Worm (Caenorhabditis elegans) whole organism, young adult: ENCODE results near the gene F43C1.5.
A peak's percentile ranks its signal among the peaks of the same experiment; 100 is the strongest.

Experiments
- B0019.2 ChIP-seq: fragments of 200-800 bp; sonication (Bioruptor generic); conservative IDR thresholded peaks from 2 replicates; pipeline ENCODE4 v1.3.6; 2022; ENCODE audit warnings: missing genetic modification reagents, missing genetic modification characterization, missing compliant biosample characterization
- B0336.3 ChIP-seq: fragments of 200-800 bp; sonication (Bioruptor generic); IDR thresholded peaks from 2 replicates; pipeline ENCODE4 v1.3.6; 2022; ENCODE audit warnings: missing genetic modification characterization, missing compliant biosample characterization
- C17E4.6 ChIP-seq: fragments of 200-800 bp; sonication (Bioruptor generic); IDR thresholded peaks from 2 replicates; pipeline ENCODE4 v1.3.6; 2022; ENCODE audit warnings: missing genetic modification reagents, missing genetic modification characterization, missing compliant biosample characterization
- F33H1.4 ChIP-seq: fragments of 200-800 bp; sonication (Bioruptor generic); IDR thresholded peaks from 2 replicates; pipeline ENCODE4 v1.3.6; 2022; ENCODE audit warnings: missing genetic modification reagents, missing genetic modification characterization, missing compliant biosample characterization
- F52B5.7 ChIP-seq: sonication (generic microtip); optimal IDR thresholded peaks from 2 replicates; lab custom pipeline; 2016; ENCODE audit warnings: mild to moderate bottlenecking, missing genetic modification characterization, missing compliant biosample characterization
- F57A8.1 ChIP-seq: fragments of 200-800 bp; sonication (Bioruptor generic); optimal IDR thresholded peaks from 2 replicates; lab custom pipeline; 2018; ENCODE audit warnings: mild to moderate bottlenecking, missing genetic modification characterization, moderate library complexity, missing compliant biosample characterization
- K11D2.4 ChIP-seq: fragments of 200-800 bp; sonication (Bioruptor generic); IDR thresholded peaks from 2 replicates; pipeline ENCODE4 v1.3.6; 2022; ENCODE audit warnings: missing genetic modification reagents, missing genetic modification characterization, missing compliant biosample characterization
- T07F8.4 ChIP-seq: sonication (generic microtip); optimal IDR thresholded peaks from 2 replicates; lab custom pipeline; 2016; ENCODE audit warnings: mild to moderate bottlenecking, missing genetic modification characterization, moderate library complexity, missing compliant biosample characterization
- Y53F4B.3 ChIP-seq: fragments of 200-800 bp; sonication (Bioruptor generic); IDR thresholded peaks from 2 replicates; pipeline ENCODE4 v1.3.6; 2022; ENCODE audit warnings: missing genetic modification reagents, missing genetic modification characterization, missing compliant biosample characterization
- Y53G8AR.9 ChIP-seq: fragments of 200-800 bp; sonication (Bioruptor generic); conservative IDR thresholded peaks from 2 replicates; pipeline ENCODE4 v1.3.6; 2022; ENCODE audit warnings: missing genetic modification reagents, missing genetic modification characterization, missing compliant biosample characterization
- ama-1 ChIP-seq, 3 experiments: fragments of 150-350 bp in 1 of 3; sonication (generic microtip) in 2 of 3; optimal IDR thresholded peaks; 2 replicates each; lab custom pipeline; 2014 to 2018; ENCODE audit warnings: missing biosample characterization in 2 of 3, missing genetic modification characterization in 2 of 3, missing genetic modification reagents in 2 of 3
- athp-1 ChIP-seq: sonication (generic microtip); optimal IDR thresholded peaks from 2 replicates; lab custom pipeline; 2017; ENCODE audit warnings: mild to moderate bottlenecking, missing genetic modification characterization, missing compliant biosample characterization
- attf-5 ChIP-seq: fragments of 200-800 bp; sonication (Bioruptor generic); optimal IDR thresholded peaks from 2 replicates; lab custom pipeline; 2018; ENCODE audit warnings: mild to moderate bottlenecking, missing genetic modification characterization, missing compliant biosample characterization
- bed-1 ChIP-seq: fragments of 200-800 bp; sonication (Bioruptor generic); IDR thresholded peaks from 2 replicates; pipeline ENCODE4 v1.3.6; 2022; ENCODE audit warnings: missing genetic modification reagents, missing genetic modification characterization, missing compliant biosample characterization
- bed-2 ChIP-seq: fragments of 200-800 bp; sonication (Bioruptor generic); IDR thresholded peaks from 2 replicates; pipeline ENCODE4 v1.3.6; 2022; ENCODE audit warnings: missing genetic modification reagents, missing genetic modification characterization, missing compliant biosample characterization
- cebp-1 ChIP-seq, 2 experiments: fragments of 200-800 bp in 1 of 2; sonication (Bioruptor generic) in 1 of 2; sonication (generic microtip) in 1 of 2; IDR thresholded peaks in 1 of 2; optimal IDR thresholded peaks in 1 of 2; 2 replicates each; pipeline versions ENCODE4 v1.3.6 to Lab custom; 2017 to 2022; ENCODE audit warnings: missing compliant biosample characterization in 2 of 2, missing genetic modification characterization in 2 of 2, mild to moderate bottlenecking in 1 of 2, missing genetic modification reagents in 1 of 2, moderate library complexity in 1 of 2
- chd-7 ChIP-seq: sonication (generic microtip); optimal IDR thresholded peaks from 2 replicates; lab custom pipeline; 2016; ENCODE audit warnings: mild to moderate bottlenecking, missing genetic modification characterization, moderate library complexity, missing compliant biosample characterization
- die-1 ChIP-seq: sonication (generic microtip); optimal IDR thresholded peaks from 2 replicates; lab custom pipeline; 2016; ENCODE audit warnings: missing genotype, mild to moderate bottlenecking, missing genetic modification characterization, missing compliant biosample characterization
- dox-1 ChIP-seq: fragments of 200-800 bp; sonication (Bioruptor generic); IDR thresholded peaks from 2 replicates; pipeline ENCODE4 v1.3.6; 2022; ENCODE audit warnings: missing genetic modification reagents, missing genetic modification characterization, missing compliant biosample characterization
- dpl-1 ChIP-seq: fragments of 150-350 bp; optimal IDR thresholded peaks from 2 replicates; lab custom pipeline; 2014; ENCODE audit warnings: missing biosample characterization, missing genetic modification reagents, missing genetic modification characterization
- egl-18 ChIP-seq: fragments of 200-800 bp; sonication (Bioruptor generic); IDR thresholded peaks from 2 replicates; pipeline ENCODE4 v1.3.6; 2022; ENCODE audit warnings: missing genetic modification reagents, missing genetic modification characterization, missing compliant biosample characterization
- ets-4 ChIP-seq: fragments of 200-800 bp; sonication (Bioruptor generic); optimal IDR thresholded peaks from 2 replicates; lab custom pipeline; 2018; ENCODE audit warnings: mild to moderate bottlenecking, missing genetic modification characterization, missing compliant biosample characterization
- hlh-12 ChIP-seq: sonication (generic microtip); optimal IDR thresholded peaks from 2 replicates; lab custom pipeline; 2016; ENCODE audit warnings: missing genetic modification characterization, missing compliant biosample characterization
- hrde-1 ChIP-seq: sonication (generic microtip); optimal IDR thresholded peaks from 2 replicates; lab custom pipeline; 2016; ENCODE audit warnings: missing genetic modification characterization, mild to moderate bottlenecking, missing compliant biosample characterization, moderate library complexity, missing genotype, missing genetic modification reagents, borderline replicate concordance
- let-526 ChIP-seq: fragments of 200-800 bp; sonication (Bioruptor generic); IDR thresholded peaks from 2 replicates; pipeline ENCODE4 v1.3.6; 2022; ENCODE audit warnings: missing genetic modification reagents, missing genetic modification characterization, missing compliant biosample characterization
- lin-54 ChIP-seq: fragments of 200-800 bp; sonication (Bioruptor generic); optimal IDR thresholded peaks from 2 replicates; lab custom pipeline; 2018; ENCODE audit warnings: mild to moderate bottlenecking, missing genetic modification characterization, missing compliant biosample characterization
- lsl-1 ChIP-seq: fragments of 200-800 bp; sonication (Bioruptor generic); optimal IDR thresholded peaks from 2 replicates; lab custom pipeline; 2018; ENCODE audit warnings: mild to moderate bottlenecking, missing genetic modification characterization, moderate library complexity, missing compliant biosample characterization
- madf-8 ChIP-seq: fragments of 200-800 bp; sonication (Bioruptor generic); conservative IDR thresholded peaks from 2 replicates; pipeline ENCODE4 v1.3.6; 2022; ENCODE audit warnings: missing genetic modification reagents, missing genetic modification characterization, missing compliant biosample characterization
- mel-28 ChIP-seq: sonication (generic microtip); optimal IDR thresholded peaks from 2 replicates; lab custom pipeline; 2016; ENCODE audit warnings: borderline replicate concordance, mild to moderate bottlenecking, missing genetic modification characterization, missing compliant biosample characterization
- mxl-1 ChIP-seq: sonication (generic microtip); optimal IDR thresholded peaks from 2 replicates; lab custom pipeline; 2016; ENCODE audit warnings: missing genetic modification characterization, missing compliant biosample characterization
- nfya-2 ChIP-seq: fragments of 200-800 bp; sonication (Bioruptor generic); IDR thresholded peaks from 2 replicates; pipeline ENCODE4 v1.3.6; 2022; ENCODE audit warnings: missing genetic modification reagents, missing genetic modification characterization, missing compliant biosample characterization
- nhr-27 ChIP-seq: fragments of 200-800 bp; sonication (Bioruptor generic); optimal IDR thresholded peaks from 2 replicates; lab custom pipeline; 2018; ENCODE audit warnings: mild to moderate bottlenecking, missing genetic modification characterization, moderate library complexity, missing compliant biosample characterization
- nhr-80 ChIP-seq: sonication (generic microtip); optimal IDR thresholded peaks from 2 replicates; lab custom pipeline; 2016; ENCODE audit warnings: missing genetic modification characterization, missing compliant biosample characterization
- nhr-90 ChIP-seq: sonication (generic microtip); optimal IDR thresholded peaks from 2 replicates; lab custom pipeline; 2016; ENCODE audit warnings: missing genotype, mild to moderate bottlenecking, missing genetic modification characterization, missing compliant biosample characterization
- pbrm-1 ChIP-seq: fragments of 200-800 bp; sonication (Bioruptor generic); IDR thresholded peaks from 2 replicates; pipeline ENCODE4 v1.3.6; 2022; ENCODE audit warnings: missing genetic modification reagents, missing genetic modification characterization, missing compliant biosample characterization
- rcor-1 ChIP-seq: fragments of 200-800 bp; sonication (Bioruptor generic); IDR thresholded peaks from 2 replicates; pipeline ENCODE4 v1.3.6; 2022; ENCODE audit warnings: missing genetic modification reagents, missing genetic modification characterization, missing compliant biosample characterization
- rpc-1 ChIP-seq, 2 experiments: fragments of 150-350 bp in 1 of 2; sonication (generic microtip) in 1 of 2; optimal IDR thresholded peaks; 2 replicates each; lab custom pipeline; 2014 to 2018; ENCODE audit warnings: missing biosample characterization in 1 of 2, missing genetic modification characterization in 1 of 2, missing genetic modification reagents in 1 of 2, missing genotype in 1 of 2
- sdz-38 ChIP-seq: sonication (generic microtip); optimal IDR thresholded peaks from 2 replicates; lab custom pipeline; 2016; ENCODE audit warnings: missing genotype, missing genetic modification characterization, missing compliant biosample characterization
- snpc-3.4 ChIP-seq: sonication (generic microtip); optimal IDR thresholded peaks from 2 replicates; lab custom pipeline; 2017; ENCODE audit warnings: missing genetic modification characterization, mild to moderate bottlenecking, missing compliant biosample characterization, antibody characterized with exemption, moderate library complexity, missing genotype, missing genetic modification reagents
- tbp1 ChIP-seq: fragments of 200-800 bp; sonication (Bioruptor generic); optimal IDR thresholded peaks from 2 replicates; lab custom pipeline; 2018; ENCODE audit warnings: mild to moderate bottlenecking, missing genetic modification characterization, missing compliant biosample characterization
- tbx-9 ChIP-seq: sonication (generic microtip); optimal IDR thresholded peaks from 2 replicates; lab custom pipeline; 2016; ENCODE audit warnings: borderline replicate concordance, missing genetic modification characterization, inconsistent platforms, missing compliant biosample characterization
- unc-62 ChIP-seq: fragments of 150-350 bp; optimal IDR thresholded peaks from 2 replicates; lab custom pipeline; 2014; ENCODE audit warnings: missing biosample characterization, missing genetic modification reagents, missing genetic modification characterization

The F43C1.5 gene

DNA sequence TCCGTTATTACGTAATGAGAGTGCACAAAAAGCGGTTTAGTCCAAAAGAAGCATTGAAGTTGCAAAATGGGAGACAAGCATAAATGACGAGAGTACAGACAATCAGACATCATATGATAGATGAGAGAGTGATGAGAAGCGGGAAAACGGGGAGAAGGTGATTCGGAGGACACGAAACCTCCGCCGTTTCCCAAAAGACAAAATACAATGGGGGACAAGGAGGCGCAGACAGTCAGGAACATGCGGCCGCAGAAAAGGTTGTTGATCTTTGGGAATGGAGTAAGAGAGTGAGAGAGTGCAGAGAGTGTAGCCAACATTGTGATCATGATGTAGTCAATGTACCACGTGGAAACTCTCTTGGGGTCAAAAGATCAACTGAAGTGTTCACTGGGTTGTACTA is 8.7 kb downstream of the F43C1.5 start (continued):
- TF ChIP-seq rpc-1 (optimal IDR thresholded peaks at IDR 0.05; lab: Kevin White, UChicago) (no peak), rpc-1 (tag; optimal IDR thresholded peaks at IDR 0.05; lab: Kevin White, UChicago) (no peak), athp-1 (tag; lab: Kevin White, UChicago) (no peak), snpc-3.4 (no peak), K11D2.4 (GFP tag; lab: Robert Waterston, UW) (peak; percentile 85), attf-5 (GFP tag; lab: Kevin White, UChicago) (peak; percentile 94), tbp1 (GFP tag; lab: Kevin White, UChicago) (peak; percentile 63), egl-18 (GFP tag; lab: Robert Waterston, UW) (no peak), nhr-90 (tag; lab: Kevin White, UChicago) (peak; percentile 32), sdz-38 (tag; lab: Kevin White, UChicago) (no peak), lsl-1 (GFP tag; lab: Kevin White, UChicago) (no peak), let-526 (GFP tag; lab: Robert Waterston, UW) (peak; percentile 77), B0336.3 (GFP tag; lab: Robert Waterston, UW) (peak; percentile 91), chd-7 (tag; lab: Kevin White, UChicago) (peak; percentile 92), tbx-9 (tag; lab: Kevin White, UChicago) (no peak), B0019.2 (no peak), bed-1 (no peak), madf-8 (GFP tag; lab: Robert Waterston, UW) (no peak), die-1 (tag; lab: Kevin White, UChicago) (peak; percentile 71), F57A8.1 (no peak), lin-54 (peak; percentile 69), Y53F4B.3 (no peak), mel-28 (tag; lab: Kevin White, UChicago) (no peak), mxl-1 (tag; lab: Kevin White, UChicago) (no peak), ama-1 (optimal IDR thresholded peaks at IDR 0.05; lab: Kevin White, UChicago) (no peak), ama-1 (GFP tag; optimal IDR thresholded peaks at IDR 0.05; lab: Kevin White, UChicago) (no peak), bed-2 (no peak), rcor-1 (GFP tag; lab: Robert Waterston, UW) (peak; percentile 53), nfya-2 (GFP tag; lab: Robert Waterston, UW) (no peak), hrde-1 (tag; lab: Kevin White, UChicago) (no peak)
- TF ChIP-seq, all 124 proteins: peak for 45

DNA sequence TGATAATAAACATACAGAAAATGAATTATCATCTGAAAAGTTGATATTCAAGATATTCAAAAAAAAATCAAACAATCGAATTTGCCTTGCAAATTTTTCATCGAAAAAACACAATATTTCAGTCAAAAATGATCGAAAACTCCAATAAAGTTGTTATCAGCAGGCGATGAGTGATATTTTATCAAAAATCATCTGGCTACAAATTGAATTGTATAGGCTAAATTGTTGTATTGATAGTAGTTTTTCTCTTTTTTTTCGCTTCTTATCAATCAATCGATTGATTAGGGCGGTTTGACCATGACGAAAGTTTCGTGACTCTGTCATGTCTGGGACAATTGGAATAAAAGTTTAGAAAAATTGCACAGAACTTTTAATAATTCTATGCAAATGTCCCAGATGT is 11.2 kb downstream of the F43C1.5 start:
- TF ChIP-seq nhr-80 (tag; lab: Kevin White, UChicago) (peak; percentile 78), unc-62 (GFP tag; lab: Kevin White, UChicago) (no peak), cebp-1 (GFP tag; IDR thresholded peaks at IDR 0.05; lab: Robert Waterston, UW) (no peak), cebp-1 (tag; optimal IDR thresholded peaks at IDR 0.05; lab: Kevin White, UChicago) (peak; percentile 18)

DNA sequence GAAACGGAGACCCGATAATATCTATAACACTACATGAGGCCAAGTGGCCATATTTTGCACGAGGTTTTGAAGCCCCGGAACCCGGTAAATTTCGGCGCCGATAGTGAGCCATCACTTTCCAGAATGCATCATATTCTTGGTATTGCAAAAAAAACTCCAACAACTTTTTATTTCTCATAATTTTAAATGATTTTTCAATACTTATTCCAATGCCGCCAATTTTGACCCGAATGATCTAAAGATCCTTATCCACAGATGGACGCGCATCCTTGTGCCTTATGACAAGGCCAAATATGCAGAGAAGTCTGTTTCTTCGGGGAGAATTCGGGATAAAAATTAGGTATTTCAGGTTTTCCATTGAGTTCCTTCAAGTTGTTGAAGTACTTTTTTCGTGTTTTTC is 12.2 kb downstream of the F43C1.5 start:
- TF ChIP-seq nhr-27 (no peak), ets-4 (GFP tag; lab: Kevin White, UChicago) (no peak), dpl-1 (no peak), nhr-90 (tag; lab: Kevin White, UChicago) (no peak), die-1 (tag; lab: Kevin White, UChicago) (no peak), pbrm-1 (GFP tag; lab: Robert Waterston, UW) (no peak), F52B5.7 (tag; lab: Kevin White, UChicago) (no peak), hlh-12 (tag; lab: Kevin White, UChicago) (no peak), nhr-80 (tag; lab: Kevin White, UChicago) (no peak), dox-1 (GFP tag; lab: Robert Waterston, UW) (no peak), C17E4.6 (GFP tag; lab: Robert Waterston, UW) (no peak), F33H1.4 (GFP tag; lab: Robert Waterston, UW) (no peak), Y53G8AR.9 (GFP tag; lab: Robert Waterston, UW) (no peak), lsl-1 (GFP tag; lab: Kevin White, UChicago) (no peak), T07F8.4 (tag; lab: Kevin White, UChicago) (no peak), B0336.3 (GFP tag; lab: Robert Waterston, UW) (no peak), sdz-38 (tag; lab: Kevin White, UChicago) (no peak)
